Worm (Caenorhabditis elegans) whole organism, young adult: ENCODE results near the gene C07A9.9.
"Not testable (repeated sequence)": the region's sequence is repeated elsewhere in the genome, so short reads cannot be mapped to it uniquely, and the experiment has no call there.

ENCODE experiments used
- B0019.2 ChIP-seq: fragments of 200-800 bp; sonication (Bioruptor generic); conservative IDR thresholded peaks from 2 replicates; pipeline ENCODE4 v1.3.6; 2022; ENCODE audit warnings: missing genetic modification reagents, missing genetic modification characterization, missing compliant biosample characterization
- C06A6.2 ChIP-seq: fragments of 200-800 bp; sonication (Bioruptor generic); conservative IDR thresholded peaks from 2 replicates; pipeline ENCODE4 v1.3.6; 2022; ENCODE audit warnings: missing genetic modification characterization, missing compliant biosample characterization
- F23B12.7 ChIP-seq: sonication (generic microtip); optimal IDR thresholded peaks from 2 replicates; lab custom pipeline; 2017; ENCODE audit warnings: missing genetic modification characterization, mild to moderate bottlenecking, missing compliant biosample characterization, antibody characterized with exemption, moderate library complexity; ENCODE audit not compliant: insufficient read depth
- F37B4.10 ChIP-seq: fragments of 200-800 bp; sonication (Bioruptor generic); IDR thresholded peaks from 2 replicates; pipeline ENCODE4 v1.3.6; 2022; ENCODE audit warnings: missing genetic modification characterization, missing compliant biosample characterization
- F57A8.1 ChIP-seq: fragments of 200-800 bp; sonication (Bioruptor generic); optimal IDR thresholded peaks from 2 replicates; lab custom pipeline; 2018; ENCODE audit warnings: mild to moderate bottlenecking, missing genetic modification characterization, moderate library complexity, missing compliant biosample characterization
- ZK185.1 ChIP-seq: sonication (generic microtip); optimal IDR thresholded peaks from 2 replicates; lab custom pipeline; 2016; ENCODE audit warnings: mild to moderate bottlenecking, missing genetic modification characterization, missing compliant biosample characterization; ENCODE audit not compliant: poor library complexity, severe bottlenecking
- akir-1 ChIP-seq: fragments of 200-800 bp; sonication (Bioruptor generic); optimal IDR thresholded peaks from 2 replicates; lab custom pipeline; 2018; ENCODE audit warnings: mild to moderate bottlenecking, missing genetic modification characterization, moderate library complexity, missing compliant biosample characterization
- aptf-3 ChIP-seq: fragments of 200-800 bp; sonication (Bioruptor generic); IDR thresholded peaks from 2 replicates; pipeline ENCODE4 v1.3.6; 2022; ENCODE audit warnings: missing genetic modification characterization, missing compliant biosample characterization
- ceh-100 ChIP-seq: fragments of 200-800 bp; sonication (Bioruptor generic); IDR thresholded peaks from 2 replicates; pipeline ENCODE4 v1.3.6; 2022; ENCODE audit warnings: missing genetic modification reagents, missing genetic modification characterization, missing compliant biosample characterization
- ceh-58 ChIP-seq: fragments of 200-800 bp; sonication (Bioruptor generic); IDR thresholded peaks from 2 replicates; pipeline ENCODE4 v1.3.6; 2022; ENCODE audit warnings: missing genetic modification characterization, missing compliant biosample characterization
- chd-7 ChIP-seq: sonication (generic microtip); optimal IDR thresholded peaks from 2 replicates; lab custom pipeline; 2016; ENCODE audit warnings: mild to moderate bottlenecking, missing genetic modification characterization, moderate library complexity, missing compliant biosample characterization
- dpff-1 ChIP-seq: sonication (generic microtip); optimal IDR thresholded peaks from 2 replicates; lab custom pipeline; 2017; ENCODE audit warnings: mild to moderate bottlenecking, missing genetic modification characterization, missing compliant biosample characterization
- dpl-1 ChIP-seq: fragments of 150-350 bp; optimal IDR thresholded peaks from 2 replicates; lab custom pipeline; 2014; ENCODE audit warnings: missing biosample characterization, missing genetic modification reagents, missing genetic modification characterization
- ekl-4 ChIP-seq: fragments of 200-800 bp; sonication (Bioruptor generic); IDR thresholded peaks from 2 replicates; pipeline ENCODE4 v1.3.6; 2022; ENCODE audit warnings: missing genetic modification reagents, missing genetic modification characterization, missing compliant biosample characterization
- ets-4 ChIP-seq: fragments of 200-800 bp; sonication (Bioruptor generic); optimal IDR thresholded peaks from 2 replicates; lab custom pipeline; 2018; ENCODE audit warnings: mild to moderate bottlenecking, missing genetic modification characterization, missing compliant biosample characterization
- hmg-1.2 ChIP-seq: fragments of 200-800 bp; sonication (Bioruptor generic); IDR thresholded peaks from 2 replicates; pipeline ENCODE4 v1.3.6; 2022; ENCODE audit warnings: missing genetic modification reagents, missing genetic modification characterization, missing compliant biosample characterization
- lag-1 ChIP-seq: fragments of 200-800 bp; sonication (Bioruptor generic); IDR thresholded peaks from 2 replicates; pipeline ENCODE4 v1.3.6; 2022; ENCODE audit warnings: missing genetic modification reagents, missing genetic modification characterization, missing compliant biosample characterization
- lsl-1 ChIP-seq: fragments of 200-800 bp; sonication (Bioruptor generic); optimal IDR thresholded peaks from 2 replicates; lab custom pipeline; 2018; ENCODE audit warnings: mild to moderate bottlenecking, missing genetic modification characterization, moderate library complexity, missing compliant biosample characterization
- lsy-27 ChIP-seq: sonication (generic microtip); optimal IDR thresholded peaks from 2 replicates; lab custom pipeline; 2017; ENCODE audit warnings: missing genetic modification characterization, mild to moderate bottlenecking, missing compliant biosample characterization, antibody characterized with exemption, missing genotype, borderline replicate concordance; ENCODE audit not compliant: insufficient read depth
- nfyb-1 ChIP-seq: fragments of 200-800 bp; sonication (Bioruptor generic); IDR thresholded peaks from 2 replicates; pipeline ENCODE4 v1.3.6; 2022; ENCODE audit warnings: missing genetic modification reagents, missing genetic modification characterization, missing compliant biosample characterization
- nhr-179 ChIP-seq: sonication (generic microtip); optimal IDR thresholded peaks from 2 replicates; lab custom pipeline; 2016; ENCODE audit warnings: mild to moderate bottlenecking, missing genetic modification characterization, missing compliant biosample characterization
- nhr-27 ChIP-seq: fragments of 200-800 bp; sonication (Bioruptor generic); optimal IDR thresholded peaks from 2 replicates; lab custom pipeline; 2018; ENCODE audit warnings: mild to moderate bottlenecking, missing genetic modification characterization, moderate library complexity, missing compliant biosample characterization
- nhr-80 ChIP-seq: sonication (generic microtip); optimal IDR thresholded peaks from 2 replicates; lab custom pipeline; 2016; ENCODE audit warnings: missing genetic modification characterization, missing compliant biosample characterization
- rcor-1 ChIP-seq: fragments of 200-800 bp; sonication (Bioruptor generic); IDR thresholded peaks from 2 replicates; pipeline ENCODE4 v1.3.6; 2022; ENCODE audit warnings: missing genetic modification reagents, missing genetic modification characterization, missing compliant biosample characterization
- sdz-38 ChIP-seq: sonication (generic microtip); optimal IDR thresholded peaks from 2 replicates; lab custom pipeline; 2016; ENCODE audit warnings: missing genotype, missing genetic modification characterization, missing compliant biosample characterization
- sea-2 ChIP-seq: fragments of 200-800 bp; sonication (Bioruptor generic); IDR thresholded peaks from 2 replicates; pipeline ENCODE4 v1.3.6; 2022; ENCODE audit warnings: missing genetic modification characterization, missing compliant biosample characterization
- snpc-1.1 ChIP-seq: sonication (generic microtip); optimal IDR thresholded peaks from 2 replicates; lab custom pipeline; 2017; ENCODE audit warnings: missing genetic modification characterization, mild to moderate bottlenecking, missing compliant biosample characterization, antibody characterized with exemption, moderate library complexity, missing genotype, missing genetic modification reagents; ENCODE audit not compliant: insufficient read depth
- snpc-1.3 ChIP-seq: sonication (generic microtip); optimal IDR thresholded peaks from 2 replicates; lab custom pipeline; 2017; ENCODE audit warnings: missing genetic modification characterization, mild to moderate bottlenecking, missing compliant biosample characterization, antibody characterized with exemption, moderate library complexity, missing genotype, missing genetic modification reagents; ENCODE audit not compliant: insufficient read depth
- snpc-3.4 ChIP-seq: sonication (generic microtip); optimal IDR thresholded peaks from 2 replicates; lab custom pipeline; 2017; ENCODE audit warnings: missing genetic modification characterization, mild to moderate bottlenecking, missing compliant biosample characterization, antibody characterized with exemption, moderate library complexity, missing genotype, missing genetic modification reagents
- tlf-1 ChIP-seq: fragments of 200-800 bp; sonication (Bioruptor generic); optimal IDR thresholded peaks from 2 replicates; lab custom pipeline; 2018; ENCODE audit warnings: mild to moderate bottlenecking, missing genetic modification characterization, missing compliant biosample characterization
- unc-62 ChIP-seq: fragments of 150-350 bp; optimal IDR thresholded peaks from 2 replicates; lab custom pipeline; 2014; ENCODE audit warnings: missing biosample characterization, missing genetic modification reagents, missing genetic modification characterization
- ztf-25 ChIP-seq: fragments of 200-800 bp; sonication (Bioruptor generic); IDR thresholded peaks from 2 replicates; pipeline ENCODE4 v1.3.6; 2022; ENCODE audit warnings: missing genetic modification reagents, missing genetic modification characterization, missing compliant biosample characterization

Gene C07A9.9

ce11 chrIII:9695379-9695778, 27.9 kb upstream of the C07A9.9 start:
- TF ChIP-seq snpc-3.4 (tag; lab: Kevin White, UChicago) (peak; percentile 7), snpc-1.3 (peak; percentile 33), F57A8.1 (GFP tag; lab: Kevin White, UChicago) (no peak), nhr-179 (no peak), F23B12.7 (tag; lab: Kevin White, UChicago) (no peak), snpc-1.1 (peak; percentile 25), C06A6.2 (GFP tag; lab: Robert Waterston, UW) (no peak), lsy-27 (tag; lab: Kevin White, UChicago) (no peak)
- TF ChIP-seq, all 124 proteins: peak for 3

DNA sequence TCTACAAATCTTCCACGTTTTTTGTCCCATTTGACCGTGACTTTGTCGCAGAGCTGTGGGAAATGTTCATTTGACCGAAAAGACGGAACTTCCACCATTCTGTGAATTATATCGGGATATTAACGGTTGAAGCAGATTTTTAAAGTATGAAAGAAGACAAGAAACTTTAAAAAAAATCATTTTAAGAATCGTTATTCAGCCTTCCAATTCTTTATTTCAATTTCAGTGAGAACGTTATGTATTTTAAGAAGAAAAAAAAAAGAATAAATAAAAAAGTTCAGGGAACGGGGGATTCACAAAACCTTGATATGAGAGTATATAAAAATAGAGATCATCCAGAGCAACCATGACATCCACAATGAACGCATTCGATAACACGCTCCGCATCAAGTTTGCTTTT, 27.0 kb upstream of the C07A9.9 start, which contains the start of gene set-3:
set-3 (minus strand) TSS at position 101 of the 400 bp plus-strand sequence.
- TF ChIP-seq ekl-4 (GFP tag; lab: Robert Waterston, UW) (no peak), lag-1 (no peak), sea-2 (no peak), rcor-1 (GFP tag; lab: Robert Waterston, UW) (0 out of 2 replicates have a peak, but pooled peaks have one; percentile 9), dpff-1 (tag; lab: Kevin White, UChicago) (no peak), aptf-3 (GFP tag; lab: Robert Waterston, UW) (no peak), nhr-80 (tag; lab: Kevin White, UChicago) (no peak), unc-62 (GFP tag; lab: Kevin White, UChicago) (no peak), sdz-38 (tag; lab: Kevin White, UChicago) (no peak)

- peak; percentile 8 for TF ChIP-seq nhr-80 (tag; lab: Kevin White, UChicago)
- TF ChIP-seq akir-1, result no peak
Observed at ce11 chrIII:9690044-9690443, 22.6 kb upstream of the C07A9.9 start, which contains the start of gene best-5. best-5 (minus strand) TSS chrIII:9690253.

- TF ChIP-seq F37B4.10 (GFP tag; lab: Robert Waterston, UW) (no peak), dpl-1 (GFP tag; lab: Kevin White, UChicago) (no peak)
Observed at ce11 chrIII:9689377-9689776, 21.9 kb upstream of the C07A9.9 start.

- TF ChIP-seq ets-4 (GFP tag; lab: Kevin White, UChicago), result no peak
- TF ChIP-seq tlf-1 (GFP tag; lab: Kevin White, UChicago), result no peak
- no peak for TF ChIP-seq ceh-100
- no peak for TF ChIP-seq hmg-1.2 (GFP tag; lab: Robert Waterston, UW)
- no peak for TF ChIP-seq nhr-27
- TF ChIP-seq ZK185.1 (tag; lab: Kevin White, UChicago), result no peak
- no peak for TF ChIP-seq akir-1
- no peak for TF ChIP-seq lsy-27 (tag; lab: Kevin White, UChicago)
- TF ChIP-seq chd-7 (tag; lab: Kevin White, UChicago), result no peak
- no peak for TF ChIP-seq nfyb-1
- TF ChIP-seq lsl-1 (GFP tag; lab: Kevin White, UChicago), result no peak
Observed at ce11 chrIII:9685959-9686358, 18.5 kb upstream of the C07A9.9 start, which contains the start of gene C07A9.10. C07A9.10 (minus strand) TSS chrIII:9686059.

ce11 chrIII:9682729-9683128, 15.3 kb upstream of the C07A9.9 start, which contains the start of gene C07A9.5:
C07A9.5 (minus strand) TSS chrIII:9682829.
- TF ChIP-seq ceh-58, ztf-25, B0019.2 (GFP tag; lab: Robert Waterston, UW): not testable (repeated sequence)
